Worm (Caenorhabditis elegans): ENCODE data around the gene pbs-1.

DNA sequence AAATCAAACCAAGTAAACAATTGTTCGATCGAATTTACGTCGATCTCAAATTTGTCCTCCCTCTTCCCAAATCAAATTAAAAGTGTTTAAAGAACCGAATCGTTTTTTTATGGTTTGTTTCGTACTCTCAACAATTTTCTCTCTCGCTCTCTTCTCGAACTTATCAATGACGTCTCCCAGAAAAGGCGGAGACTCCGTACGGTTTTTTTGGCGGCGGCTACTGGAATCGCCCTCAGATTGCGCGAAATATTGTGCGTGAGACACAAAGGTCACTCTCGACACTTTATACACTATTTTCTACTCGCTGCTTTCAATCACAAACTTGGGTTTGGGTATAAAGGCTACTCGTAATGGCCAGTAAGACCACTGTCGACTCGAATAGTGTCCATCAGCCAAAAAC lies 10.9 kb upstream of the pbs-1 start, which contains the start of gene epic-2:
- no peak for TF ChIP-seq ztf-23 (GFP tag; IDR thresholded peaks at IDR 0.05)
- no peak for TF ChIP-seq tab-1 (GFP tag; IDR thresholded peaks at IDR 0.05)
- TF ChIP-seq flt-1 (GFP tag; IDR thresholded peaks at IDR 0.05): no peak
- no peak for TF ChIP-seq ref-1 (GFP tag; conservative IDR thresholded peaks at IDR 0.05)
- no peak for TF ChIP-seq med-1 (GFP tag; optimal IDR thresholded peaks at IDR 0.05; ENCODE audit: insufficient read depth)
- TF ChIP-seq ztf-29 (GFP tag; IDR thresholded peaks at IDR 0.05): no peak
- no peak for TF ChIP-seq T22C8.4 (GFP tag; IDR thresholded peaks at IDR 0.05)
- no peak for TF ChIP-seq klf-2 (GFP tag; conservative IDR thresholded peaks at IDR 0.05)

All from whole organism, midembryonic.